Worm (Caenorhabditis elegans) whole organism, young adult: Measurements from ENCODE around the gene T03G11.9.

Experiments used
- B0261.1 ChIP-seq: sonication (generic microtip); optimal IDR thresholded peaks from 2 replicates; lab custom pipeline; 2016; ENCODE audit warnings: mild to moderate bottlenecking, missing genetic modification characterization, moderate library complexity, missing compliant biosample characterization
- C06A6.2 ChIP-seq: fragments of 200-800 bp; sonication (Bioruptor generic); conservative IDR thresholded peaks from 2 replicates; pipeline ENCODE4 v1.3.6; 2022; ENCODE audit warnings: missing genetic modification characterization, missing compliant biosample characterization
- F22D6.2 ChIP-seq: sonication (generic microtip); optimal IDR thresholded peaks from 2 replicates; lab custom pipeline; 2016; ENCODE audit warnings: mild to moderate bottlenecking, missing genetic modification characterization, missing compliant biosample characterization
- K11D2.4 ChIP-seq: fragments of 200-800 bp; sonication (Bioruptor generic); IDR thresholded peaks from 2 replicates; pipeline ENCODE4 v1.3.6; 2022; ENCODE audit warnings: missing genetic modification reagents, missing genetic modification characterization, missing compliant biosample characterization
- T07F8.4 ChIP-seq: sonication (generic microtip); optimal IDR thresholded peaks from 2 replicates; lab custom pipeline; 2016; ENCODE audit warnings: mild to moderate bottlenecking, missing genetic modification characterization, moderate library complexity, missing compliant biosample characterization
- Y95B8A.8 ChIP-seq: fragments of 200-800 bp; sonication (Bioruptor generic); IDR thresholded peaks from 2 replicates; pipeline ENCODE4 v1.3.6; 2022; ENCODE audit warnings: missing genetic modification reagents, missing genetic modification characterization, missing compliant biosample characterization
- ZK185.1 ChIP-seq: sonication (generic microtip); optimal IDR thresholded peaks from 2 replicates; lab custom pipeline; 2016; ENCODE audit warnings: mild to moderate bottlenecking, missing genetic modification characterization, missing compliant biosample characterization; ENCODE audit not compliant: poor library complexity, severe bottlenecking
- attf-3 ChIP-seq: fragments of 200-800 bp; sonication (Bioruptor generic); conservative IDR thresholded peaks from 2 replicates; pipeline ENCODE4 v1.3.6; 2022; ENCODE audit warnings: missing genetic modification reagents, missing genetic modification characterization, missing compliant biosample characterization
- attf-6 ChIP-seq: fragments of 200-800 bp; sonication (Bioruptor generic); IDR thresholded peaks from 2 replicates; pipeline ENCODE4 v1.3.6; 2022; ENCODE audit warnings: missing genetic modification reagents, missing genetic modification characterization, missing compliant biosample characterization
- cebp-1 ChIP-seq, 2 experiments: fragments of 200-800 bp in 1 of 2; sonication (Bioruptor generic) in 1 of 2; sonication (generic microtip) in 1 of 2; IDR thresholded peaks in 1 of 2; optimal IDR thresholded peaks in 1 of 2; 2 replicates each; pipeline versions ENCODE4 v1.3.6 to Lab custom; 2017 to 2022; ENCODE audit warnings: missing compliant biosample characterization in 2 of 2, missing genetic modification characterization in 2 of 2, mild to moderate bottlenecking in 1 of 2, missing genetic modification reagents in 1 of 2, moderate library complexity in 1 of 2
- cebp-2 ChIP-seq: fragments of 200-800 bp; sonication (Bioruptor generic); IDR thresholded peaks from 2 replicates; pipeline ENCODE4 v1.3.6; 2022; ENCODE audit warnings: missing genetic modification characterization, missing compliant biosample characterization
- ceh-27 ChIP-seq: fragments of 200-800 bp; sonication (Bioruptor generic); optimal IDR thresholded peaks from 2 replicates; lab custom pipeline; 2018; ENCODE audit warnings: mild to moderate bottlenecking, missing genetic modification characterization, moderate library complexity, missing compliant biosample characterization
- ceh-40 ChIP-seq: fragments of 200-800 bp; sonication (Bioruptor generic); IDR thresholded peaks from 2 replicates; pipeline ENCODE4 v1.3.6; 2022; ENCODE audit warnings: missing genetic modification characterization, missing compliant biosample characterization
- ceh-58 ChIP-seq: fragments of 200-800 bp; sonication (Bioruptor generic); IDR thresholded peaks from 2 replicates; pipeline ENCODE4 v1.3.6; 2022; ENCODE audit warnings: missing genetic modification characterization, missing compliant biosample characterization
- dpl-1 ChIP-seq: fragments of 150-350 bp; optimal IDR thresholded peaks from 2 replicates; lab custom pipeline; 2014; ENCODE audit warnings: missing biosample characterization, missing genetic modification reagents, missing genetic modification characterization
- egrh-3 ChIP-seq: fragments of 200-800 bp; sonication (Bioruptor generic); IDR thresholded peaks from 2 replicates; pipeline ENCODE4 v1.3.6; 2022; ENCODE audit warnings: missing genetic modification reagents, missing genetic modification characterization, missing compliant biosample characterization
- ekl-4 ChIP-seq: fragments of 200-800 bp; sonication (Bioruptor generic); IDR thresholded peaks from 2 replicates; pipeline ENCODE4 v1.3.6; 2022; ENCODE audit warnings: missing genetic modification reagents, missing genetic modification characterization, missing compliant biosample characterization
- gei-17 ChIP-seq: fragments of 200-800 bp; sonication (Bioruptor generic); optimal IDR thresholded peaks from 2 replicates; lab custom pipeline; 2018; ENCODE audit warnings: mild to moderate bottlenecking, missing genetic modification characterization, missing compliant biosample characterization
- him-1 ChIP-seq: sonication (generic microtip); optimal IDR thresholded peaks from 2 replicates; lab custom pipeline; 2016; ENCODE audit warnings: missing genotype, missing genetic modification reagents, missing genetic modification characterization, missing compliant biosample characterization
- hlh-12 ChIP-seq: sonication (generic microtip); optimal IDR thresholded peaks from 2 replicates; lab custom pipeline; 2016; ENCODE audit warnings: missing genetic modification characterization, missing compliant biosample characterization
- hlh-26 ChIP-seq: fragments of 200-800 bp; sonication (Bioruptor generic); conservative IDR thresholded peaks from 2 replicates; pipeline ENCODE4 v1.3.6; 2022; ENCODE audit warnings: missing genetic modification reagents, missing genetic modification characterization, missing compliant biosample characterization
- hsf-1 ChIP-seq: fragments of 200-800 bp; sonication (Bioruptor generic); IDR thresholded peaks from 2 replicates; pipeline ENCODE4 v1.3.6; 2022; ENCODE audit warnings: missing genetic modification reagents, missing genetic modification characterization, missing compliant biosample characterization
- let-526 ChIP-seq: fragments of 200-800 bp; sonication (Bioruptor generic); IDR thresholded peaks from 2 replicates; pipeline ENCODE4 v1.3.6; 2022; ENCODE audit warnings: missing genetic modification reagents, missing genetic modification characterization, missing compliant biosample characterization
- lin-26 ChIP-seq: fragments of 200-800 bp; sonication (Bioruptor generic); IDR thresholded peaks from 2 replicates; pipeline ENCODE4 v1.3.6; 2022; ENCODE audit warnings: missing genetic modification reagents, missing genetic modification characterization, missing compliant biosample characterization
- lsy-27 ChIP-seq: sonication (generic microtip); optimal IDR thresholded peaks from 2 replicates; lab custom pipeline; 2017; ENCODE audit warnings: missing genetic modification characterization, mild to moderate bottlenecking, missing compliant biosample characterization, antibody characterized with exemption, missing genotype, borderline replicate concordance; ENCODE audit not compliant: insufficient read depth
- madf-10 ChIP-seq: sonication (generic microtip); optimal IDR thresholded peaks from 2 replicates; lab custom pipeline; 2016; ENCODE audit warnings: mild to moderate bottlenecking, missing genetic modification characterization, missing compliant biosample characterization
- madf-3 ChIP-seq: fragments of 200-800 bp; sonication (Bioruptor generic); IDR thresholded peaks from 2 replicates; pipeline ENCODE4 v1.3.6; 2022; ENCODE audit warnings: missing genetic modification reagents, missing genetic modification characterization, missing compliant biosample characterization
- rec-8 ChIP-seq, 2 experiments: sonication (generic microtip); optimal IDR thresholded peaks; 2 replicates each; lab custom pipeline; 2016; ENCODE audit warnings: mild to moderate bottlenecking in 2 of 2, missing genetic modification characterization in 2 of 2, missing genetic modification reagents in 2 of 2, missing genotype in 2 of 2, missing biosample characterization in 1 of 2, missing compliant biosample characterization in 1 of 2, moderate library complexity in 1 of 2
- sdz-38 ChIP-seq: sonication (generic microtip); optimal IDR thresholded peaks from 2 replicates; lab custom pipeline; 2016; ENCODE audit warnings: missing genotype, missing genetic modification characterization, missing compliant biosample characterization
- sea-2 ChIP-seq: fragments of 200-800 bp; sonication (Bioruptor generic); IDR thresholded peaks from 2 replicates; pipeline ENCODE4 v1.3.6; 2022; ENCODE audit warnings: missing genetic modification characterization, missing compliant biosample characterization
- sptf-2 ChIP-seq: fragments of 200-800 bp; sonication (Bioruptor generic); optimal IDR thresholded peaks from 2 replicates; lab custom pipeline; 2018; ENCODE audit warnings: mild to moderate bottlenecking, missing genetic modification characterization, missing compliant biosample characterization
- tbp1 ChIP-seq: fragments of 200-800 bp; sonication (Bioruptor generic); optimal IDR thresholded peaks from 2 replicates; lab custom pipeline; 2018; ENCODE audit warnings: mild to moderate bottlenecking, missing genetic modification characterization, missing compliant biosample characterization
- unc-62 ChIP-seq: fragments of 150-350 bp; optimal IDR thresholded peaks from 2 replicates; lab custom pipeline; 2014; ENCODE audit warnings: missing biosample characterization, missing genetic modification reagents, missing genetic modification characterization
- ztf-18 ChIP-seq: sonication (generic microtip); optimal IDR thresholded peaks from 2 replicates; lab custom pipeline; 2016; ENCODE audit warnings: missing genotype, mild to moderate bottlenecking, missing genetic modification characterization, missing compliant biosample characterization
- ztf-22 ChIP-seq: fragments of 200-800 bp; sonication (Bioruptor generic); optimal IDR thresholded peaks from 2 replicates; lab custom pipeline; 2018; ENCODE audit warnings: mild to moderate bottlenecking, missing genetic modification characterization, moderate library complexity, missing compliant biosample characterization
- ztf-25 ChIP-seq: fragments of 200-800 bp; sonication (Bioruptor generic); IDR thresholded peaks from 2 replicates; pipeline ENCODE4 v1.3.6; 2022; ENCODE audit warnings: missing genetic modification reagents, missing genetic modification characterization, missing compliant biosample characterization
- ztf-3 ChIP-seq: fragments of 200-800 bp; sonication (Bioruptor generic); optimal IDR thresholded peaks from 2 replicates; lab custom pipeline; 2018; ENCODE audit warnings: mild to moderate bottlenecking, missing genetic modification characterization, missing compliant biosample characterization
- ztf-6 ChIP-seq: fragments of 200-800 bp; sonication (Bioruptor generic); IDR thresholded peaks from 2 replicates; pipeline ENCODE4 v1.3.6; 2022; ENCODE audit warnings: missing genetic modification reagents, missing genetic modification characterization, missing compliant biosample characterization

The T03G11.9 gene

ce11 chrX:5142403-5142802 lies 41.6 kb upstream of the T03G11.9 start:
- TF ChIP-seq let-526 (GFP tag; lab: Robert Waterston, UW) (no peak), gei-17 (GFP tag; lab: Kevin White, UChicago) (no peak), T07F8.4 (tag; lab: Kevin White, UChicago) (no peak)

ce11 chrX:5147918-5148317 lies 36.1 kb upstream of the T03G11.9 start, which contains the start of gene C31H2.14:
Gene C31H2.14 (plus strand): TSS chrX:5148218.
- TF ChIP-seq K11D2.4 (no peak), Y95B8A.8 (GFP tag; lab: Robert Waterston, UW) (no peak), dpl-1 (GFP tag; lab: Kevin White, UChicago) (no peak), ztf-22 (GFP tag; lab: Kevin White, UChicago) (no peak), unc-62 (GFP tag; lab: Kevin White, UChicago) (no peak), F22D6.2 (tag; lab: Kevin White, UChicago) (no peak), hlh-12 (tag; lab: Kevin White, UChicago) (no peak), sdz-38 (tag; lab: Kevin White, UChicago) (no peak), ceh-40 (no peak), tbp1 (GFP tag; lab: Kevin White, UChicago) (no peak), sea-2 (no peak), sptf-2 (GFP tag; lab: Kevin White, UChicago) (no peak), ztf-18 (tag; lab: Kevin White, UChicago) (no peak), lsy-27 (tag; lab: Kevin White, UChicago) (no peak), ztf-6 (no peak)

DNA sequence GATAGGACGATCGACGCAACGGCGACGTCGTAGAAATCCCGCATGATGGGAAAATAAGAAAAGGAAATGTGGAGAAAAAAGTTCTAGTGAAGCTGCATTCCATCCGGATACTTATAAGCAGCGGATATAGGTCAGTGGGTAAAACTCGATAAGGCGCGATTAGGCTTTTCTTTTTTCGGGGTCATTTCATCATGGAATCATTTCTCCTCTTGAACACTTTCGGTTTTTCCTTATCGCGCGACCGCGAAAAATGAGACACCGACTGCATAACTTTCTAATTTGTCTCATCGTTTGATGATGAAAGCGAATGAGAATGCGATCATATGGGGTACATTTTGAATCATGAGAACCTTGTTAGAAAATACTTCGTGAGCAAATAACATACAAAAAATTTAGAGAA lies 33.6 kb upstream of the T03G11.9 start, which contains the start of gene dpy-8:
Gene dpy-8, minus strand, starts transcription at position 88 of the 400 bp plus-strand sequence.
- no peak for TF ChIP-seq him-1

DNA sequence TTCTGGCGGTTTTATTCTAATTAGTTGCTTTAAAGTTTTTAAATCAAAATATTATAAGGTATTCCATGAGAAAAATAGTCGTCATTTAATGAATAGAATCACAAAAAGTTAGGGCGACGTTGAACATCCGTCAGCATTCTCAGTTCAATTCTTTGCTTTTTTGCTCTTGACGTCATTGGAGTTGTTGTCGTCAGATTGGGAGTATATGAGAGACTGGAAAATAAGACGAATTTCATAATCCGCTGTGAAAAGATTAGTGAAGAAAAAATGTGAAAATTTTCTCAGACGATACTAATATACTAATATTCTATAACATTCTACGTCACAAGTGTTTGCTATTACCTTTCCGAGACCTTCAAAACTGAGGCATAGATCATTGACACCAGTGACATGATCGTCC lies 32.6 kb upstream of the T03G11.9 start:
- TF ChIP-seq ZK185.1 (tag; lab: Kevin White, UChicago) (no peak), egrh-3 (no peak), madf-10 (tag; lab: Kevin White, UChicago) (no peak), unc-62 (GFP tag; lab: Kevin White, UChicago) (no peak), ztf-3 (GFP tag; lab: Kevin White, UChicago) (no peak), him-1 (no peak), cebp-1 (GFP tag; IDR thresholded peaks at IDR 0.05; lab: Robert Waterston, UW) (no peak), cebp-1 (tag; optimal IDR thresholded peaks at IDR 0.05; lab: Kevin White, UChicago) (no peak), K11D2.4 (no peak), madf-3 (no peak), hsf-1 (GFP tag; lab: Robert Waterston, UW) (no peak), ceh-27 (no peak), lin-26 (GFP tag; lab: Robert Waterston, UW) (no peak)

DNA sequence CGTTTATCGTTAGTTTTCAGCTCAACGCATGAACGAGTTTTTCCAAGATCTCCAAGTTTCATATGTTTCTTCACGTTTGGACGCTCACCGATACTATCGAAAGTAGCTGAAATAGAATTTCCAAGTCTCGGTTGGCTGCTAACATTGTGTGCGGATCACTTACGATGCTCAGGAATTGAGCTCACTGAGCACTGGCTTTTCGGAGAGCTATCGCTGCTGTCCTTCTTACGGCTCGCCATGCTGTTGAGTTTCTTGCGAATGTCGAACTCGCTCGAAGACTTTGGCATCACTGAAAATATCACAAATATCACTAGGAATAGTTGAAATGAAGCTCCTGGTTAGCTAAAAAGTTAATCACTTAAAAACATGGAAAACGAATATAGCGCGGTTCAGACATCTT lies 32.2 kb upstream of the T03G11.9 start:
- TF ChIP-seq sdz-38 (tag; lab: Kevin White, UChicago) (no peak), lsy-27 (tag; lab: Kevin White, UChicago) (no peak), cebp-2 (GFP tag; lab: Robert Waterston, UW) (no peak), rec-8 (tag; optimal IDR thresholded peaks at IDR 0.05; lab: Kevin White, UChicago) (no peak), B0261.1 (tag; lab: Kevin White, UChicago) (no peak), ekl-4 (GFP tag; lab: Robert Waterston, UW) (no peak), hsf-1 (GFP tag; lab: Robert Waterston, UW) (no peak), ztf-25 (no peak), attf-3 (no peak), C06A6.2 (GFP tag; lab: Robert Waterston, UW) (no peak), attf-6 (no peak), tbp1 (GFP tag; lab: Kevin White, UChicago) (no peak), hlh-26 (GFP tag; lab: Robert Waterston, UW) (no peak), ceh-58 (no peak)
